Fruit fly (Drosophila melanogaster): Measurements from ENCODE around the gene Pen.
A peak's percentile ranks its signal among the peaks of the same experiment; 100 is the strongest.

Gene Pen

DNA sequence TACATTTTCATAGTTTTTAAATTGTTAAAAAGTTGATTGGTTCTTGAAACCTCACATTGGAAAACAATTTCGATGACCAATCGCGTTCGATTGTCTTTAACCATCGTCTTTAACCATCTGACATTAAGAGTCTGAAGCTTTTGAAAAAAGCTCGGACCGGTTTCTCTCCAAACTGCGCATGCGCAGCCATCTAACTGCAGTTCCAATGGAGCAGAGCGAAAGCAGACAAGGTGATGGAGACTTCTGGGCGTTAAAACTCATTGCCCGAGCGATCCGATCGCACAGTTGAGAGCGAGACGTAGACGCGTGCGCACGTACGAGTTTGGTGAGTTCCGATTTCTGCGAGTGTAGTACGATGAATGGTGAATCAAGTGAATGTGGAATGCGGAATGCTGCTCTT, 24.3 kb upstream of the Pen start, which contains the start of gene obst-B:
obst-B (plus strand) TSS at position 276 of the 400 bp plus-strand sequence.
- TF ChIP-seq Trl (optimal IDR thresholded peaks at IDR 0.05), result peak in 1 of 2 experiments; percentile 7
- TF ChIP-seq Trl (GFP tag; optimal IDR thresholded peaks at IDR 0.05), result no peak
- no peak for TF ChIP-seq Hr51 (GFP tag; optimal IDR thresholded peaks at IDR 0.05)
- TF ChIP-seq gsb (GFP tag; IDR thresholded peaks at IDR 0.05), result no peak
- 0 out of 2 replicates have a peak, but pooled peaks have one; percentile 23 for TF ChIP-seq nerfin-2 (GFP tag; IDR thresholded peaks at IDR 0.05; ENCODE audit: partially characterized antibody)
- 0 out of 2 replicates have a peak, but pooled peaks have one; percentile 21 for TF ChIP-seq Bgb (GFP tag; IDR thresholded peaks at IDR 0.05; ENCODE audit: partially characterized antibody)
- TF ChIP-seq bbx (GFP tag; IDR thresholded peaks at IDR 0.05; ENCODE audit: partially characterized antibody), result peak; percentile 45; the same call in 1 of the 2 replicates
- peak; percentile 29; the same call in 1 of the 3 replicates for TF ChIP-seq Opbp (GFP tag; IDR thresholded peaks at IDR 0.05; ENCODE audit: partially characterized antibody)
- peak; percentile 24; the same call in 1 of the 2 replicates for TF ChIP-seq CG13287 (GFP tag; IDR thresholded peaks at IDR 0.05; ENCODE audit: partially characterized antibody)
- TF ChIP-seq pan (optimal IDR thresholded peaks at IDR 0.05), result no peak
- TF ChIP-seq pan (GFP tag; optimal IDR thresholded peaks at IDR 0.05 in 1 of 2, IDR thresholded peaks at IDR 0.05 in 1 of 2), result peak in 1 of 2 experiments; percentile 23
- no peak for TF ChIP-seq psq (GFP tag; optimal IDR thresholded peaks at IDR 0.05)
- TF ChIP-seq CG7357 (GFP tag; IDR thresholded peaks at IDR 0.05), result no peak
- no peak for TF ChIP-seq CG30403 (GFP tag; optimal IDR thresholded peaks at IDR 0.05)
- TF ChIP-seq tna (GFP tag; IDR thresholded peaks at IDR 0.05; ENCODE audit: partially characterized antibody), result peak; percentile 64
- TF ChIP-seq chinmo (GFP tag; IDR thresholded peaks at IDR 0.05; ENCODE audit: partially characterized antibody), result peak; percentile 97
- peak; percentile 29; the same call in 1 of the 3 replicates for TF ChIP-seq ci (GFP tag; IDR thresholded peaks at IDR 0.05)
- TF ChIP-seq Ets65A (GFP tag), result peak; percentile 49
- TF ChIP-seq Nf-YB (GFP tag; optimal IDR thresholded peaks at IDR 0.05), result peak; percentile 85
- no peak for TF ChIP-seq Lhr (GFP tag; optimal IDR thresholded peaks at IDR 0.05)
- no peak for TF ChIP-seq CG8924 (tag; optimal IDR thresholded peaks at IDR 0.05)
- TF ChIP-seq Jarid2 (GFP tag; optimal IDR thresholded peaks at IDR 0.05), result peak; percentile 26
- TF ChIP-seq HLH4C (GFP tag; IDR thresholded peaks at IDR 0.05; ENCODE audit: partially characterized antibody), result peak; percentile 29; the same call in 2 of the 3 replicates
- TF ChIP-seq sd (tag; optimal IDR thresholded peaks at IDR 0.05), result peak; percentile 76

DNA sequence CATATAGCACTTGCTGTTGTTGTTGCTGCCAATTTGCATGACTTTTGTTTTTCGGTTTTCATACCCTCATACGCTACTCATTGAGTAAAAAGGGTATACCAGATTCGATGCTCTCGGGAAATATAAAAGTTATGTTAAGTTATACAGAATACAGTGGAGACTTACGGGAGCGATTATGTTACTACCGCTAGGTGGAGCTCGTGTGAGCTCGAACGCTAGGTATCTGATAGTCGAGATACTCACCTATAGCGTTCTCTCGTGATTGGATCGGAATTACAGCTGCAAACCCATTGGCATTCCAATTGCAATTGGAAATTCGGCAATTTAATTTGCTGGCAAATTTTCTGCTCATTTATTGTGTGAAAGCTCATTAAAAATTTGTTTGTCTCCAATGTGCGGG, 23.3 kb upstream of the Pen start:
- TF ChIP-seq mld (GFP tag; IDR thresholded peaks at IDR 0.05; ENCODE audit: partially characterized antibody) (peak; percentile 89), CG7963 (GFP tag; IDR thresholded peaks at IDR 0.05; ENCODE audit: partially characterized antibody) (peak; percentile 89), YL-1 (GFP tag; optimal IDR thresholded peaks at IDR 0.05) (no peak), CG6854 (GFP tag; optimal IDR thresholded peaks at IDR 0.05) (no peak), CG11695 (GFP tag; IDR thresholded peaks at IDR 0.05) (no peak), fd3F (GFP tag; optimal IDR thresholded peaks at IDR 0.05) (no peak), tup (GFP tag; optimal IDR thresholded peaks at IDR 0.05) (no peak), Usf (GFP tag; optimal IDR thresholded peaks at IDR 0.05) (no peak), CG16863 (GFP tag; optimal IDR thresholded peaks at IDR 0.05) (no peak), Adf1 (GFP tag; IDR thresholded peaks at IDR 0.05) (no peak), abd-A (tag; optimal IDR thresholded peaks at IDR 0.05) (no peak), GATAe (GFP tag; conservative IDR thresholded peaks at IDR 0.05) (no peak), gfzf (GFP tag; optimal IDR thresholded peaks at IDR 0.05) (no peak), CG3838 (GFP tag; optimal IDR thresholded peaks at IDR 0.05) (no peak), Atf6 (GFP tag; IDR thresholded peaks at IDR 0.05) (no peak), zen2 (GFP tag; IDR thresholded peaks at IDR 0.05; ENCODE audit: partially characterized antibody) (peak; percentile 40; the same call in 1 of the 3 replicates), TFAM (GFP tag; optimal IDR thresholded peaks at IDR 0.05) (no peak), slp2 (GFP tag; optimal IDR thresholded peaks at IDR 0.05) (no peak), D19B (GFP tag; optimal IDR thresholded peaks at IDR 0.05) (peak; percentile 38), mam (GFP tag; optimal IDR thresholded peaks at IDR 0.05) (no peak), HLH4C (GFP tag; IDR thresholded peaks at IDR 0.05; ENCODE audit: partially characterized antibody) (peak; percentile 95), Dip3 (GFP tag; optimal IDR thresholded peaks at IDR 0.05) (no peak), CG3281 (GFP tag; optimal IDR thresholded peaks at IDR 0.05) (no peak), CG1603 (tag; optimal IDR thresholded peaks at IDR 0.05) (peak; percentile 7), dysf (GFP tag; IDR thresholded peaks at IDR 0.05) (no peak), Bdp1 (GFP tag; optimal IDR thresholded peaks at IDR 0.05) (no peak), CG4424 (GFP tag; optimal IDR thresholded peaks at IDR 0.05) (no peak)
